Worm (Caenorhabditis elegans) whole organism, L2 larva: ENCODE results near the gene ZK1055.6.

ENCODE experiments used
- C34F6.9 ChIP-seq: fragments of 150-350 bp; optimal IDR thresholded peaks from 2 replicates; lab custom pipeline; 2014; ENCODE audit warnings: missing biosample characterization, missing genetic modification characterization
- F13H6.1 ChIP-seq: sonication (generic microtip); optimal IDR thresholded peaks from 2 replicates; lab custom pipeline; 2016; ENCODE audit warnings: missing genetic modification characterization, missing compliant biosample characterization
- Y55F3AM.14 ChIP-seq: fragments of 200-800 bp; sonication (Bioruptor generic); optimal IDR thresholded peaks from 2 replicates; lab custom pipeline; 2018; ENCODE audit warnings: mild to moderate bottlenecking, missing genetic modification characterization, missing compliant biosample characterization
- dmd-4 ChIP-seq: sonication (generic microtip); optimal IDR thresholded peaks from 2 replicates; lab custom pipeline; 2017; ENCODE audit warnings: missing biosample characterization, missing genetic modification characterization
- fos-1 ChIP-seq: fragments of 150-350 bp; optimal IDR thresholded peaks from 2 replicates; lab custom pipeline; 2014; ENCODE audit warnings: missing biosample characterization, missing genetic modification characterization
- mbf-1 ChIP-seq: sonication (generic microtip); optimal IDR thresholded peaks from 2 replicates; lab custom pipeline; 2017; ENCODE audit warnings: missing biosample characterization, missing genetic modification characterization
- nhr-129 ChIP-seq: fragments of 150-350 bp; optimal IDR thresholded peaks from 2 replicates; lab custom pipeline; 2014; ENCODE audit warnings: missing biosample characterization, missing genetic modification characterization
- nhr-237 ChIP-seq: fragments of 150-350 bp; optimal IDR thresholded peaks from 2 replicates; lab custom pipeline; 2014; ENCODE audit warnings: missing biosample characterization, missing genetic modification characterization
- peb-1 ChIP-seq: fragments of 150-350 bp; optimal IDR thresholded peaks from 2 replicates; lab custom pipeline; 2014; ENCODE audit warnings: missing biosample characterization, missing genetic modification characterization
- sma-3 ChIP-seq: sonication (generic microtip); optimal IDR thresholded peaks from 2 replicates; lab custom pipeline; 2016; ENCODE audit warnings: missing genetic modification reagents, missing genetic modification characterization, missing compliant biosample characterization
- sma-9 ChIP-seq, 2 experiments: fragments of 150-350 bp in 1 of 2; sonication (generic microtip) in 1 of 2; optimal IDR thresholded peaks; 2 replicates each; lab custom pipeline; 2014 to 2016; ENCODE audit warnings: missing genetic modification characterization in 2 of 2, mild to moderate bottlenecking in 1 of 2, missing biosample characterization in 1 of 2, missing compliant biosample characterization in 1 of 2, missing genetic modification reagents in 1 of 2, moderate library complexity in 1 of 2
- unc-62 ChIP-seq: fragments of 150-350 bp; optimal IDR thresholded peaks from 2 replicates; lab custom pipeline; 2014; ENCODE audit warnings: missing biosample characterization, missing genetic modification reagents, missing genetic modification characterization
- zag-1 ChIP-seq: fragments of 150-350 bp; optimal IDR thresholded peaks from 2 replicates; lab custom pipeline; 2014; ENCODE audit warnings: missing biosample characterization, missing genetic modification characterization
- ztf-4 ChIP-seq: fragments of 150-350 bp; optimal IDR thresholded peaks from 2 replicates; lab custom pipeline; 2014; ENCODE audit warnings: missing biosample characterization, missing genetic modification characterization

The ZK1055.6 gene

ce11 chrV:6551707-6552390, 50.6 kb downstream of the ZK1055.6 start, which contains the start of gene twk-10:
Gene twk-10 (plus strand): TSS chrV:6552340.
- TF ChIP-seq fos-1 (tag; lab: Kevin White, UChicago) (peak; percentile 59), C34F6.9 (tag; lab: Kevin White, UChicago) (peak; percentile 18), unc-62 (GFP tag; lab: Kevin White, UChicago) (no peak), sma-3 (GFP tag; lab: Kevin White, UChicago) (peak; percentile 19), ztf-4 (tag; lab: Kevin White, UChicago) (no peak), zag-1 (tag; lab: Kevin White, UChicago) (no peak), sma-9 (GFP tag; optimal IDR thresholded peaks at IDR 0.05; lab: Kevin White, UChicago) (peak; percentile 43), sma-9 (tag; optimal IDR thresholded peaks at IDR 0.05; lab: Kevin White, UChicago) (no peak), mbf-1 (tag; lab: Kevin White, UChicago) (no peak), nhr-129 (tag; lab: Kevin White, UChicago) (peak; percentile 54)

- no peak for TF ChIP-seq peb-1 (tag; lab: Kevin White, UChicago)
- no peak for TF ChIP-seq nhr-237 (tag; lab: Kevin White, UChicago)
- no peak for TF ChIP-seq dmd-4 (tag; lab: Kevin White, UChicago)
- no peak for TF ChIP-seq sma-9 (GFP tag; optimal IDR thresholded peaks at IDR 0.05; lab: Kevin White, UChicago)
- TF ChIP-seq sma-9 (tag; optimal IDR thresholded peaks at IDR 0.05; lab: Kevin White, UChicago): no peak
- TF ChIP-seq Y55F3AM.14 (GFP tag; lab: Kevin White, UChicago): no peak
- no peak for TF ChIP-seq mbf-1 (tag; lab: Kevin White, UChicago)
- TF ChIP-seq F13H6.1 (tag; lab: Kevin White, UChicago): no peak
- TF ChIP-seq ztf-4 (tag; lab: Kevin White, UChicago): no peak
Observed at ce11 chrV:6549871-6550270, 52.5 kb downstream of the ZK1055.6 start, which contains the start of gene lipl-4. Gene lipl-4 (plus strand): TSS chrV:6550171.
